Worm (Caenorhabditis elegans): ENCODE measurements around the gene K05G3.2.

DNA sequence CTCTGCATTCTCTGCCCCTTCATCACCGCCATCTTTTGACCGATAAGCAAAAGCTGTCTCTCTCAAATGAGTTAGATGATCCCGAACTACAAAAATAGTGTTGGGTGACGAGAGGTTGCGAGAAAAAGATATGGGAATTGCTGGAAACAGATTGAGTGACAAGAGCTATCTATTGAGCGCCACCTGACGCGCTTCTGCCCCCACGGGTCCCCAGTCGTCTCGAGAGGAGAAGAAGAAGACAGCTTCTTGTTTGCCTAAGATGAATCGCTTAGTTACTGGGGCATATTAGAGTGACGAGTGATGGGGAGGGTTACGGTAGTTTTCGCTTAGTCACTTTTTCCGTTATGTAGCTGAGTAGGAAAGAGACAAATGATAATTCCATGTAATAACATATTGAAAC is 39.8 kb downstream of the K05G3.2 start:
- TF ChIP-seq fkh-8 (tag; optimal IDR thresholded peaks at IDR 0.05) = no peak
- TF ChIP-seq lin-14 (GFP tag; optimal IDR thresholded peaks at IDR 0.05) = peak; percentile 74
- no peak for TF ChIP-seq nhr-11 (tag; optimal IDR thresholded peaks at IDR 0.05)
- TF ChIP-seq nhr-28 (tag; optimal IDR thresholded peaks at IDR 0.05) = no peak
- TF ChIP-seq sox-4 (tag; optimal IDR thresholded peaks at IDR 0.05) = no peak
- TF ChIP-seq snpc-4 (tag; optimal IDR thresholded peaks at IDR 0.05) = no peak
- TF ChIP-seq dpl-1 (GFP tag; optimal IDR thresholded peaks at IDR 0.05) = no peak
- TF ChIP-seq elt-2 (tag; optimal IDR thresholded peaks at IDR 0.05) = no peak
- no peak for TF ChIP-seq tlp-1 (tag; optimal IDR thresholded peaks at IDR 0.05)
- TF ChIP-seq jun-1 (tag; optimal IDR thresholded peaks at IDR 0.05) = no peak
- TF ChIP-seq snu-23 (GFP tag; optimal IDR thresholded peaks at IDR 0.05) = peak; percentile 51
- TF ChIP-seq ztf-11 (tag; optimal IDR thresholded peaks at IDR 0.05) = no peak
- no peak for TF ChIP-seq fkh-10 (GFP tag; optimal IDR thresholded peaks at IDR 0.05)
- no peak for TF ChIP-seq aly-2 (tag; optimal IDR thresholded peaks at IDR 0.05)
